Fruit fly (Drosophila melanogaster) whole organism, adult: ENCODE measurements around the gene CG31407.

Experiments used
- CG11617 ChIP-seq: fragments of 200-800 bp; sonication (Bioruptor generic); optimal IDR thresholded peaks from 2 replicates; lab custom pipeline; 2017; ENCODE audit warnings: mild to moderate bottlenecking, missing biosample characterization, missing genetic modification reagents, missing genetic modification characterization
- CG12768 ChIP-seq: fragments of 200-800 bp; sonication (Bioruptor generic); optimal IDR thresholded peaks from 2 replicates; lab custom pipeline; 2017; ENCODE audit warnings: missing biosample characterization, missing genetic modification characterization, mild to moderate bottlenecking, moderate library complexity, missing genetic modification reagents
- CG7101 ChIP-seq: fragments of 200-800 bp; sonication (Bioruptor generic); optimal IDR thresholded peaks from 2 replicates; lab custom pipeline; 2018; ENCODE audit warnings: missing biosample characterization, mild to moderate bottlenecking, missing genetic modification characterization, moderate library complexity
- Crg-1 ChIP-seq: fragments of 200-800 bp; sonication (Bioruptor generic); optimal IDR thresholded peaks from 2 replicates; lab custom pipeline; 2016; ENCODE audit warnings: missing biosample characterization, missing genetic modification characterization
- bab1 ChIP-seq: fragments of 200-800 bp; sonication (Bioruptor generic); optimal IDR thresholded peaks from 3 replicates; lab custom pipeline; 2019; ENCODE audit warnings: missing biosample characterization, mild to moderate bottlenecking, missing genetic modification characterization, moderate library complexity
- cic ChIP-seq: fragments of 200-800 bp; sonication (Bioruptor generic); optimal IDR thresholded peaks from 2 replicates; lab custom pipeline; 2017; ENCODE audit warnings: missing biosample characterization, mild to moderate bottlenecking, missing genetic modification characterization, moderate library complexity
- kay ChIP-seq: fragments of 200-800 bp; sonication (Bioruptor generic); peaks from one replicate; lab custom pipeline; 2016; ENCODE audit warnings: missing biosample characterization, missing genetic modification characterization, borderline replicate concordance
- ovo ChIP-seq: fragments of 200-800 bp; sonication (Bioruptor generic); optimal IDR thresholded peaks from 2 replicates; lab custom pipeline; 2016; ENCODE audit warnings: missing biosample characterization, missing genetic modification characterization
- tj ChIP-seq: fragments of 200-800 bp; sonication (Bioruptor generic); optimal IDR thresholded peaks from 3 replicates; lab custom pipeline; 2017; ENCODE audit warnings: missing biosample characterization, mild to moderate bottlenecking, missing genetic modification characterization, moderate library complexity

DNA sequence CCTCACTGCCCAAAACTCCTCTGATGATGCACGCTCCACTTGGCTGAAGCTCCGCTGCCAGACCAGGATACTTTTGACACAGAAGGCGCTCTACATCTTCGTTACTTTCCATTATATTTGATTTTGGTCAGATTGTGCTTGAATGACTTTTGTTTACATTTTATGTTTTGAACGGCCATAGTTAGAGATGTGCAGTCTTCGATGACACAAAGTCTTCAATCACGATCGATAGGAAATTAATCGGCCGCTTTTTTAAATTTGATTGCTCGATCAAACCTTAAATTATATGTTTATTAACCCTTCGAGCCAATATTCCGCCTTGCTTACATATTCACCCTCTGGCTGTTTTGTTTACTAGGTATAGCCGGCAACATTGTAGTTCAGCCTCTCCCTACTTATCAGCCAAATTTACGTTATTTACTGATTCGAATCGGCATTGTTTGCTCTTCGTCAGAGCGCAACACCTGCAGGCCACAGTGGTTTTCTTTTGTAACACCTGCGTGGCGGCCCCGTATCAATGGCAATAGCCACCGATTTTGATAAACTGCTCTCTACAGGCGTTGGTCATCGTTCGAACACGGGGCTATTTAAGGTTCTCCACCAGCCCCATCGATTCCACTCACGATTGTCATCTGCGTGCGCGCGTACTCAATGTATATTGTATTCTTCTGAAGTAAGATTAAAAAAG lies 27.9 kb upstream of the CG31407 start, which contains the start of the genes Fancl and Npc2e:
- TF ChIP-seq kay (GFP tag; lab: Kevin White, UChicago) = no peak
- no peak for TF ChIP-seq bab1 (GFP tag; lab: Kevin White, UChicago)
- no peak for TF ChIP-seq Crg-1 (GFP tag; lab: Kevin White, UChicago)
- TF ChIP-seq ovo (GFP tag; lab: Kevin White, UChicago) = no peak
- TF ChIP-seq CG7101 (tag; lab: Kevin White, UChicago) = no peak
- no peak for TF ChIP-seq tj (GFP tag; lab: Kevin White, UChicago)
- TF ChIP-seq CG11617 = no peak
- TF ChIP-seq CG12768 (GFP tag; lab: Kevin White, UChicago) = no peak
- no peak for TF ChIP-seq cic (GFP tag; lab: Kevin White, UChicago)
